Worm (Caenorhabditis elegans) whole organism, midembryonic: ENCODE measurements around the gene cyp-34A2.
"Not testable (repeated sequence)": the region's sequence is repeated elsewhere in the genome, so short reads cannot be mapped to it uniquely, and the experiment has no call there.

Experiments used
- T22C8.4 ChIP-seq: fragments of 200-800 bp; sonication (Bioruptor generic); IDR thresholded peaks from 2 replicates; pipeline ENCODE4 v1.3.6; 2022; ENCODE audit warnings: missing genetic modification characterization, missing compliant biosample characterization
- klf-2 ChIP-seq: fragments of 200-800 bp; sonication (Bioruptor generic); conservative IDR thresholded peaks from 2 replicates; pipeline ENCODE4 v1.3.6; 2022; ENCODE audit warnings: missing genetic modification reagents, missing genetic modification characterization, missing compliant biosample characterization

- TF ChIP-seq klf-2; T22C8.4 (GFP tag; lab: Robert Waterston, UW): not testable (repeated sequence)
These were observed 28.6 kb downstream of the cyp-34A2 start, which contains the start of gene M01B2.10 for ce11 chrV:15262336-15262735.
